Fruit fly (Drosophila melanogaster) S2 (cell line): ENCODE results near the gene CG32544.

Experiments used
- CG8478 ChIP-seq: fragments of >200 bp; optimal IDR thresholded peaks from 2 replicates; lab custom pipeline; 2018
- CTCF ChIP-seq, 2 experiments: fragments of >200 bp; optimal IDR thresholded peaks; 2 replicates each; lab custom pipeline; 2018

DNA sequence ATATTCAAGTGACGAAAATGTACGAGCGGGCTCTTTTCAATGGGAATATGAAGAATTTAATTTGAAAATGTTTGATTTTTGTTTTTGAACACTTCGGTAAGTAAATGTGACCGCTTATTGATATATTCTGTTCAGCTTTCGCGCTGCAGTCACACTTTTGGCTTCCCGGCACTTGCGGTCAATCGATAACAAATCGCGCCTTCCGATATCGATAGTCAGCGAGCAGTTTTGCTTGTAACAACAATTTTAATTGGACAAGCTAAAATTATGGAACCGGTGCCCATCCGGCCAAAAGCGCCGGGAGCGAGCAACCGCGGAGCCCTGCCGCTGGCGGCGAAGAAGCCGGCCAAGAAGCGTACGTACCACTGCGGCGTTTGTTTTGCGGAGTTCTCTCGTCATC lies 29.7 kb upstream of the CG32544 start, which contains the start of gene CG7101:
- TF ChIP-seq CG8478 (lab: Kevin White, UChicago) (no peak), CTCF (optimal IDR thresholded peaks at IDR 0.05; lab: Kevin White, UChicago) (no peak)
